Worm (Caenorhabditis elegans) whole organism, L2 larva: Measurements from ENCODE around the gene copg-1.

Source experiments
- R02D3.7 ChIP-seq: fragments of 150-350 bp; optimal IDR thresholded peaks from 2 replicates; lab custom pipeline; 2014; ENCODE audit warnings: missing biosample characterization, missing genetic modification characterization
- ZK546.5 ChIP-seq: sonication (generic microtip); optimal IDR thresholded peaks from 2 replicates; lab custom pipeline; 2017; ENCODE audit warnings: missing biosample characterization, missing genetic modification characterization
- alr-1 ChIP-seq: fragments of 150-350 bp; optimal IDR thresholded peaks from 2 replicates; lab custom pipeline; 2014; ENCODE audit warnings: missing biosample characterization, missing genetic modification characterization
- ama-1 ChIP-seq: fragments of 150-350 bp; optimal IDR thresholded peaks from 2 replicates; lab custom pipeline; 2018; ENCODE audit warnings: inconsistent platforms
- egl-27 ChIP-seq: sonication (generic microtip); optimal IDR thresholded peaks from 3 replicates; lab custom pipeline; 2017; ENCODE audit warnings: missing biosample characterization, missing genetic modification reagents, missing genetic modification characterization
- lin-39 ChIP-seq: fragments of 150-350 bp; optimal IDR thresholded peaks from 2 replicates; lab custom pipeline; 2014; ENCODE audit warnings: missing biosample characterization, missing genetic modification reagents, missing genetic modification characterization
- mdl-1 ChIP-seq, 2 experiments: fragments of 150-350 bp in 1 of 2; sonication (generic microtip) in 1 of 2; optimal IDR thresholded peaks; 2 replicates each; lab custom pipeline; 2017; ENCODE audit warnings: missing biosample characterization in 2 of 2, missing genetic modification characterization in 2 of 2
- snpc-4 ChIP-seq: fragments of 150-350 bp; optimal IDR thresholded peaks from 2 replicates; lab custom pipeline; 2014; ENCODE audit warnings: missing biosample characterization, missing genetic modification characterization

DNA sequence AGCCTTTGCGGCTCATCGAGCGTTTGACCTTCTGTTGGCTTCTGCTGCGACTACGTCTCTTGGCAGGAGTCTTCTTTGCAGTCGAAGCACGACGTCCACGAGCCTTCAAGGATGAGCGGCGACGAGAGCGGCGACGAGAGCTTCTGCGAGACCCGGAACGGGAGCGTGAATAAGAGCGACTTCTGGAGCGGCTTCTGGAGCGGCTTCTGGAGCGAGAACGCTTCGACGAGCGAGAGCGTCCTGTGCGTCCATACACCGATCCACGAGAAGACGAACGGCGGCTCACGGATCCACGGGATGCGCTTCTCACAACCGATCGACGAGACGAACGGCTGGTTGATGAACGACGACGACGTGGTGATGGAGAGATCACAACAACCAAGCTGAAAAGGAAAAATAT, 40.9 kb upstream of the copg-1 start:
- TF ChIP-seq ZK546.5 (tag; lab: Kevin White, UChicago) (no peak), alr-1 (tag; lab: Kevin White, UChicago) (no peak), lin-39 (tag; lab: Kevin White, UChicago) (no peak), ama-1 (lab: Kevin White, UChicago) (no peak), snpc-4 (tag; lab: Kevin White, UChicago) (no peak), mdl-1 (tag; optimal IDR thresholded peaks at IDR 0.05; lab: Kevin White, UChicago) (no peak), egl-27 (tag; lab: Kevin White, UChicago) (no peak), R02D3.7 (no peak)
